Fruit fly (Drosophila melanogaster): ENCODE measurements around the gene CheA84a.
A peak's percentile ranks its signal among the peaks of the same experiment; 100 is the strongest.

Gene CheA84a

dm6 chr3R:8171489-8172161 is 33.0 kb downstream of the CheA84a start (continued):
- TF ChIP-seq btn (GFP tag; optimal IDR thresholded peaks at IDR 0.05) (no peak), shn (GFP tag; optimal IDR thresholded peaks at IDR 0.05) (peak; percentile 21), ham (GFP tag; IDR thresholded peaks at IDR 0.05) (no peak), vnd (GFP tag; IDR thresholded peaks at IDR 0.05; ENCODE audit: partially characterized antibody) (no peak), tin (GFP tag; optimal IDR thresholded peaks at IDR 0.05) (peak; percentile 47), crol (GFP tag; IDR thresholded peaks at IDR 0.05) (no peak), CG31365 (tag; optimal IDR thresholded peaks at IDR 0.05) (no peak), nerfin-1 (tag; optimal IDR thresholded peaks at IDR 0.05) (no peak), CG17829 (tag; optimal IDR thresholded peaks at IDR 0.05) (peak; percentile 37), CG6254 (GFP tag; optimal IDR thresholded peaks at IDR 0.05) (peak; percentile 39), CG2199 (GFP tag; IDR thresholded peaks at IDR 0.05) (no peak), CG7745 (tag; optimal IDR thresholded peaks at IDR 0.05) (no peak), CG14710 (tag; optimal IDR thresholded peaks at IDR 0.05) (peak; percentile 35), Hr51 (GFP tag; optimal IDR thresholded peaks at IDR 0.05) (peak in 1 of 2 experiments; percentile 62), CG13624 (GFP tag; optimal IDR thresholded peaks at IDR 0.05) (no peak), kah (GFP tag; optimal IDR thresholded peaks at IDR 0.05) (no peak), scrt (GFP tag; optimal IDR thresholded peaks at IDR 0.05) (no peak), CG2678 (tag; optimal IDR thresholded peaks at IDR 0.05) (peak; percentile 54), mld (GFP tag; IDR thresholded peaks at IDR 0.05; ENCODE audit: partially characterized antibody) (no peak), pita (GFP tag; optimal IDR thresholded peaks at IDR 0.05) (no peak), Drgx (GFP tag; IDR thresholded peaks at IDR 0.05) (peak; percentile 62), CG2116 (GFP tag; optimal IDR thresholded peaks at IDR 0.05) (no peak), trem (tag; optimal IDR thresholded peaks at IDR 0.05) (no peak), Atf3 (GFP tag; optimal IDR thresholded peaks at IDR 0.05) (no peak), jumu (GFP tag; optimal IDR thresholded peaks at IDR 0.05) (peak; percentile 50), gcm2 (GFP tag; optimal IDR thresholded peaks at IDR 0.05) (peak; percentile 1), Side (GFP tag; optimal IDR thresholded peaks at IDR 0.05) (peak; percentile 18), Rfx (GFP tag; IDR thresholded peaks at IDR 0.05) (no peak), CG11247 (GFP tag; IDR thresholded peaks at IDR 0.05) (no peak), HLH54F (GFP tag; optimal IDR thresholded peaks at IDR 0.05) (no peak), vvl (GFP tag; IDR thresholded peaks at IDR 0.05) (peak; percentile 74), her (GFP tag; optimal IDR thresholded peaks at IDR 0.05) (no peak), ewg (GFP tag; optimal IDR thresholded peaks at IDR 0.05) (peak; percentile 7), hth (optimal IDR thresholded peaks at IDR 0.05) (no peak), psq (GFP tag; optimal IDR thresholded peaks at IDR 0.05) (no peak), maf-S (GFP tag; optimal IDR thresholded peaks at IDR 0.05) (no peak), knrl (GFP tag; IDR thresholded peaks at IDR 0.05; ENCODE audit: partially characterized antibody) (no peak), ftz-f1 (GFP tag; optimal IDR thresholded peaks at IDR 0.05) (no peak), vfl (GFP tag; optimal IDR thresholded peaks at IDR 0.05) (no peak), Hr3 (GFP tag; optimal IDR thresholded peaks at IDR 0.05) (peak; percentile 17), Sin3A (optimal IDR thresholded peaks at IDR 0.05) (no peak), CG9797 (GFP tag; optimal IDR thresholded peaks at IDR 0.05) (no peak), CG10366 (GFP tag; IDR thresholded peaks at IDR 0.05) (peak; percentile 57), CG8281 (tag; optimal IDR thresholded peaks at IDR 0.05) (peak; percentile 98), Myb (GFP tag; optimal IDR thresholded peaks at IDR 0.05) (no peak), CG4360 (GFP tag; IDR thresholded peaks at IDR 0.05) (no peak), gfzf (GFP tag; optimal IDR thresholded peaks at IDR 0.05) (no peak), so (GFP tag; IDR thresholded peaks at IDR 0.05) (peak; percentile 27; the same call in 1 of the 3 replicates), CG15696 (tag; optimal IDR thresholded peaks at IDR 0.05) (peak; percentile 34), Tbp (GFP tag; optimal IDR thresholded peaks at IDR 0.05) (no peak), CG12219 (GFP tag; optimal IDR thresholded peaks at IDR 0.05) (peak; percentile 49)
